Fruit fly (Drosophila melanogaster): Measurements from ENCODE around the gene CG43116.

The CG43116 gene

dm6 chr3R:26024596-26025213 lies 27.9 kb upstream of the CG43116 start:
- TF ChIP-seq CG8478 (optimal IDR thresholded peaks at IDR 0.05) = no peak
- no peak for TF ChIP-seq CTCF (optimal IDR thresholded peaks at IDR 0.05)

- no peak for TF ChIP-seq CG8478 (optimal IDR thresholded peaks at IDR 0.05)
- no peak for TF ChIP-seq CTCF (optimal IDR thresholded peaks at IDR 0.05)
Observed at dm6 chr3R:26023252-26023651, 26.5 kb upstream of the CG43116 start.

- TF ChIP-seq CTCF (optimal IDR thresholded peaks at IDR 0.05) (no peak), CG8478 (optimal IDR thresholded peaks at IDR 0.05) (no peak)
Observed at dm6 chr3R:26021195-26021914, 24.6 kb upstream of the CG43116 start.

- TF ChIP-seq CG8478 (optimal IDR thresholded peaks at IDR 0.05) (no peak), CTCF (optimal IDR thresholded peaks at IDR 0.05) (no peak)
Observed at dm6 chr3R:26020244-26021171, 23.7 kb upstream of the CG43116 start.

dm6 chr3R:26019232-26019631 lies 22.4 kb upstream of the CG43116 start:
- TF ChIP-seq CG8478 (optimal IDR thresholded peaks at IDR 0.05) = no peak
- no peak for TF ChIP-seq CTCF (optimal IDR thresholded peaks at IDR 0.05)

- TF ChIP-seq CG8478 (optimal IDR thresholded peaks at IDR 0.05) (no peak), CTCF (optimal IDR thresholded peaks at IDR 0.05) (no peak)
Observed at dm6 chr3R:26017771-26018731, 21.3 kb upstream of the CG43116 start.

dm6 chr3R:26017294-26017770 lies 20.5 kb upstream of the CG43116 start:
- no peak for TF ChIP-seq CG8478 (optimal IDR thresholded peaks at IDR 0.05)

- no peak for TF ChIP-seq CTCF (optimal IDR thresholded peaks at IDR 0.05)
- TF ChIP-seq CG8478 (optimal IDR thresholded peaks at IDR 0.05) = no peak
Observed at dm6 chr3R:26014262-26014833, 17.6 kb upstream of the CG43116 start, which contains the start of gene Kaz-m1. TSS of gene Kaz-m1 (plus strand) at chr3R:26014721.

dm6 chr3R:26013664-26013948 lies 16.8 kb upstream of the CG43116 start:
- no peak for TF ChIP-seq CTCF (optimal IDR thresholded peaks at IDR 0.05)
- no peak for TF ChIP-seq CG8478 (optimal IDR thresholded peaks at IDR 0.05)

dm6 chr3R:26012801-26013663 lies 16.2 kb upstream of the CG43116 start:
- TF ChIP-seq CG8478 (optimal IDR thresholded peaks at IDR 0.05) = no peak
- TF ChIP-seq CTCF (optimal IDR thresholded peaks at IDR 0.05) = no peak

- TF ChIP-seq CTCF (optimal IDR thresholded peaks at IDR 0.05) (no peak), CG8478 (optimal IDR thresholded peaks at IDR 0.05) (no peak)
Observed at dm6 chr3R:26012288-26012687, 15.5 kb upstream of the CG43116 start.

dm6 chr3R:26011542-26011941 lies 14.7 kb upstream of the CG43116 start:
- no peak for TF ChIP-seq CTCF (optimal IDR thresholded peaks at IDR 0.05)
- no peak for TF ChIP-seq CG8478 (optimal IDR thresholded peaks at IDR 0.05)

- TF ChIP-seq CTCF (optimal IDR thresholded peaks at IDR 0.05) = no peak
Observed at dm6 chr3R:26010628-26011027, 13.8 kb upstream of the CG43116 start.

Data from S2 (cell line).